Fruit fly (Drosophila melanogaster): ENCODE data around the gene Vps33B.
A peak's percentile ranks its signal among the peaks of the same experiment; 100 is the strongest.

Vps33B gene

DNA sequence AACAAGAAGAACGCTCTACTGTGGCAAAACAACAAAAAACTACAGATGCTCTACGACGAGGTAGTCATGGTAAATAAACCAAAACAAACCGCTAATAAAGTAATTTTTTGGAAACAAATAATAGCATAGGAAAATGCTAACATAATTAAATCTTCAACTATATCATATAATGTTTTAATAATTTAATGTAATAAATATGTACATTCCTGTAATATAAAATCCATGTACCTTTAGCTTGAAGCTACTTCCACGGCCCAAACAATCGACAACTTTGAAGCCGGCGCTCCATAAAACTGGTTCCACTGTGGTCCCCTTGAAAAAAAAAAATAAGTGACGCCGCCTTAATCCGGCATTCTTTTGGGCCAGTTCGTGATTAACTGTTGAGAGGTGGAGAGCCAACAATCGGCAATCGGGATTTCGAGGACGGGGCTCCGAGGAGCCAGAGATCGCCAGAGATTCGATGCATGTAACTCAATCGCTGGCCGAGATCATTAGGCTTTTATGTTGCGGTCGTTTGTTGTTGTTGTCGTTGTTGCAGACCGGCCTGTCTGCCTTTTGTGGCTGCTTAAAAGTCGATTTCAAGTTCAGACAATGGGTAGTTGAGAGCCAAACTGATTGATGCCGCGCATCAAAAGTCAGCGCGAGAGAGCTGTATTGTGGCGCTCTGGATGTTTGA is 10.5 kb upstream of the Vps33B start (continued):
- TF ChIP-seq aop (GFP tag; IDR thresholded peaks at IDR 0.05) (no peak), jigr1 (GFP tag; IDR thresholded peaks at IDR 0.05) (no peak), phol (tag; optimal IDR thresholded peaks at IDR 0.05) (peak; percentile 32), CG15479 (GFP tag; optimal IDR thresholded peaks at IDR 0.05) (no peak), tll (GFP tag; optimal IDR thresholded peaks at IDR 0.05) (no peak), bab2 (GFP tag; optimal IDR thresholded peaks at IDR 0.05) (no peak), CG13424 (tag; optimal IDR thresholded peaks at IDR 0.05) (peak; percentile 48), Bteb2 (GFP tag; optimal IDR thresholded peaks at IDR 0.05) (no peak), CG9727 (GFP tag; optimal IDR thresholded peaks at IDR 0.05) (peak; percentile 18), CG9817 (tag; optimal IDR thresholded peaks at IDR 0.05) (peak; percentile 11), crol (GFP tag; IDR thresholded peaks at IDR 0.05) (no peak), crp (GFP tag; optimal IDR thresholded peaks at IDR 0.05) (no peak), MBD-R2 (GFP tag; IDR thresholded peaks at IDR 0.05) (peak; percentile 38; the same call in 1 of the 2 replicates), CG30431 (GFP tag; optimal IDR thresholded peaks at IDR 0.05) (no peak), CG3726 (GFP tag; IDR thresholded peaks at IDR 0.05) (no peak), gt (GFP tag; IDR thresholded peaks at IDR 0.05) (no peak), CG9215 (GFP tag; IDR thresholded peaks at IDR 0.05) (no peak), CG14710 (tag; optimal IDR thresholded peaks at IDR 0.05) (no peak), HLH54F (GFP tag; optimal IDR thresholded peaks at IDR 0.05) (no peak), CG8765 (GFP tag; IDR thresholded peaks at IDR 0.05) (no peak), Asciz (GFP tag; optimal IDR thresholded peaks at IDR 0.05) (peak; percentile 46), onecut (GFP tag; IDR thresholded peaks at IDR 0.05) (no peak), CG17802 (tag; optimal IDR thresholded peaks at IDR 0.05) (no peak), luna (GFP tag; optimal IDR thresholded peaks at IDR 0.05) (no peak), CG10209 (GFP tag; optimal IDR thresholded peaks at IDR 0.05) (peak; percentile 38), Dip2 (GFP tag; IDR thresholded peaks at IDR 0.05) (no peak), zfh2 (GFP tag; optimal IDR thresholded peaks at IDR 0.05) (no peak), CG17328 (GFP tag; IDR thresholded peaks at IDR 0.05) (peak; percentile 15; the same call in 1 of the 2 replicates), knrl (GFP tag; IDR thresholded peaks at IDR 0.05; ENCODE audit: partially characterized antibody) (no peak), CG7745 (tag; optimal IDR thresholded peaks at IDR 0.05) (no peak), CG4424 (GFP tag; optimal IDR thresholded peaks at IDR 0.05) (peak; percentile 33), CG11093 (GFP tag; IDR thresholded peaks at IDR 0.05) (peak; percentile 63; the same call in 2 of the 3 replicates), NfI (GFP tag; optimal IDR thresholded peaks at IDR 0.05) (peak; percentile 44), cwo (GFP tag; optimal IDR thresholded peaks at IDR 0.05) (peak; percentile 51), tna (GFP tag; IDR thresholded peaks at IDR 0.05; ENCODE audit: partially characterized antibody) (no peak), gce (GFP tag; IDR thresholded peaks at IDR 0.05) (no peak), CG3838 (GFP tag; optimal IDR thresholded peaks at IDR 0.05) (no peak), rib (GFP tag; IDR thresholded peaks at IDR 0.05) (no peak), Dip3 (GFP tag; optimal IDR thresholded peaks at IDR 0.05) (no peak), Trl (optimal IDR thresholded peaks at IDR 0.05) (no peak), Trl (GFP tag; optimal IDR thresholded peaks at IDR 0.05) (no peak), CG11085 (GFP tag; IDR thresholded peaks at IDR 0.05) (peak; percentile 78), tap (tag; optimal IDR thresholded peaks at IDR 0.05) (peak; percentile 42), CkIIα-i1 (GFP tag; IDR thresholded peaks at IDR 0.05) (no peak), CG6854 (GFP tag; optimal IDR thresholded peaks at IDR 0.05) (peak; percentile 3), CG33557 (GFP tag; optimal IDR thresholded peaks at IDR 0.05) (no peak), tx (GFP tag; optimal IDR thresholded peaks at IDR 0.05) (no peak), twi (tag; optimal IDR thresholded peaks at IDR 0.05) (no peak), ssp (GFP tag; IDR thresholded peaks at IDR 0.05) (no peak), Tbp (GFP tag; optimal IDR thresholded peaks at IDR 0.05) (no peak), CG15073 (GFP tag; optimal IDR thresholded peaks at IDR 0.05) (no peak)
